Fruit fly (Drosophila melanogaster): Measurements from ENCODE around the gene CG15731.
A peak's percentile ranks its signal among the peaks of the same experiment; 100 is the strongest.

The CG15731 gene

DNA sequence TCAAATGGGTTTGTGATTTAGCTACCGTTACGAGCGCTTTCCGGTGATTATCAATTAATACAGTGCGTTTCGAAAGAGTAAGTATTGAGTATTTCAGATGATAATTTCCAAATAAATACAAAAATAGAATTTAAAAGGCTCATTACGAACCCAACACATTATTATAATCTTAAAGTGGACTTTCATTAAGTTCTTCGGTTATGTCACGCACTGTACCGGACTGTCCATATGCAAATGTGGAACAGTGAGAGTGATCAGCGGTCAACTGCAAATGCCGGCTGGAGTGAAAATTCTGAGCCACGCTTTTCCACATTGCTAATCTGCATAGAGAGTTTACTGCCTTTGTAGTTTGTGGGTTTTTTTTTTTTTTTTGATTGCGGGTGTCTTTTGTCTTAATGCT lies 3.9 kb downstream of the CG15731 start (continued):
- TF ChIP-seq vvl (GFP tag; IDR thresholded peaks at IDR 0.05) (0 out of 2 replicates have a peak, but pooled peaks have one; percentile 29), CG34224 (GFP tag; IDR thresholded peaks at IDR 0.05; ENCODE audit: partially characterized antibody) (no peak), CG8478 (optimal IDR thresholded peaks at IDR 0.05) (no peak), CG12942 (GFP tag; optimal IDR thresholded peaks at IDR 0.05) (no peak), CG7987 (GFP tag; optimal IDR thresholded peaks at IDR 0.05) (no peak), wek (GFP tag; optimal IDR thresholded peaks at IDR 0.05) (no peak), z (GFP tag; IDR thresholded peaks at IDR 0.05) (no peak), kay (GFP tag; optimal IDR thresholded peaks at IDR 0.05) (no peak), kni (GFP tag; optimal IDR thresholded peaks at IDR 0.05) (no peak), CG12104 (GFP tag; optimal IDR thresholded peaks at IDR 0.05) (no peak), nom (GFP tag; optimal IDR thresholded peaks at IDR 0.05) (no peak), Scr (GFP tag; IDR thresholded peaks at IDR 0.05; ENCODE audit: partially characterized antibody) (no peak), CoRest (tag; optimal IDR thresholded peaks at IDR 0.05) (peak; percentile 9), CG12744 (GFP tag; optimal IDR thresholded peaks at IDR 0.05) (no peak), slbo (GFP tag; IDR thresholded peaks at IDR 0.05) (0 out of 2 replicates have a peak, but pooled peaks have one; percentile 12), CG5953 (GFP tag; IDR thresholded peaks at IDR 0.05) (no peak), Gug (GFP tag; IDR thresholded peaks at IDR 0.05) (no peak), unc-4 (GFP tag; IDR thresholded peaks at IDR 0.05; ENCODE audit: partially characterized antibody) (no peak), CG9817 (tag; optimal IDR thresholded peaks at IDR 0.05) (no peak), croc (GFP tag; conservative IDR thresholded peaks at IDR 0.05) (no peak), CG11723 (GFP tag; optimal IDR thresholded peaks at IDR 0.05) (no peak), salm (tag; optimal IDR thresholded peaks at IDR 0.05) (no peak), seq (GFP tag; IDR thresholded peaks at IDR 0.05) (no peak), Blimp-1 (GFP tag; optimal IDR thresholded peaks at IDR 0.05) (peak; percentile 86), onecut (GFP tag; IDR thresholded peaks at IDR 0.05) (no peak), Ptx1 (GFP tag; IDR thresholded peaks at IDR 0.05) (no peak), HmgD (GFP tag; optimal IDR thresholded peaks at IDR 0.05) (no peak), CG9437 (GFP tag; optimal IDR thresholded peaks at IDR 0.05) (no peak), dysf (GFP tag; IDR thresholded peaks at IDR 0.05) (0 out of 3 replicates have a peak, but pooled peaks have one; percentile 17), Sox102F (GFP tag; optimal IDR thresholded peaks at IDR 0.05) (peak; percentile 21), Oaz (GFP tag; IDR thresholded peaks at IDR 0.05) (no peak), pita (GFP tag; optimal IDR thresholded peaks at IDR 0.05) (no peak), CG11504 (tag; optimal IDR thresholded peaks at IDR 0.05) (peak; percentile 48), sisA (GFP tag; IDR thresholded peaks at IDR 0.05) (no peak), hkb (optimal IDR thresholded peaks at IDR 0.05) (no peak), hkb (GFP tag; IDR thresholded peaks at IDR 0.05) (peak; percentile 18; the same call in 1 of the 2 replicates), sd (tag; optimal IDR thresholded peaks at IDR 0.05) (no peak), Hmx (GFP tag; optimal IDR thresholded peaks at IDR 0.05) (no peak), chif (GFP tag; optimal IDR thresholded peaks at IDR 0.05) (no peak), bsh (GFP tag; optimal IDR thresholded peaks at IDR 0.05) (peak in 1 of 2 experiments; percentile 48), CG6272 (GFP tag; IDR thresholded peaks at IDR 0.05) (no peak), H15 (GFP tag; IDR thresholded peaks at IDR 0.05) (no peak), CG11085 (GFP tag; IDR thresholded peaks at IDR 0.05) (no peak), CG15073 (GFP tag; optimal IDR thresholded peaks at IDR 0.05) (no peak), ham (GFP tag; IDR thresholded peaks at IDR 0.05) (no peak), Elba2 (GFP tag; optimal IDR thresholded peaks at IDR 0.05) (no peak), CG10267 (tag; optimal IDR thresholded peaks at IDR 0.05) (no peak), CG7839 (tag; optimal IDR thresholded peaks at IDR 0.05) (peak; percentile 43), gfzf (GFP tag; optimal IDR thresholded peaks at IDR 0.05) (no peak), CG9215 (GFP tag; IDR thresholded peaks at IDR 0.05) (no peak), CG4328 (GFP tag; optimal IDR thresholded peaks at IDR 0.05) (no peak), CG31388 (GFP tag; optimal IDR thresholded peaks at IDR 0.05) (no peak)
